Worm (Caenorhabditis elegans) whole organism, early embryonic: ENCODE data around the gene K10C2.2.

ENCODE experiments used
- B0310.2 ChIP-seq: sonication (generic microtip); optimal IDR thresholded peaks from 2 replicates; lab custom pipeline; 2016; ENCODE audit warnings: mild to moderate bottlenecking, missing genetic modification characterization, missing compliant biosample characterization
- aly-1 ChIP-seq: sonication (generic microtip); optimal IDR thresholded peaks from 2 replicates; lab custom pipeline; 2016; ENCODE audit warnings: missing genetic modification characterization, missing compliant biosample characterization
- ama-1 ChIP-seq: fragments of 150-350 bp; optimal IDR thresholded peaks from 2 replicates; lab custom pipeline; 2014
- ceh-13 ChIP-seq: fragments of 200-800 bp; sonication (Bioruptor generic); optimal IDR thresholded peaks from 2 replicates; lab custom pipeline; 2018; ENCODE audit warnings: mild to moderate bottlenecking, missing genetic modification characterization, missing compliant biosample characterization
- flt-1 ChIP-seq: fragments of 200-800 bp; sonication (Bioruptor generic); IDR thresholded peaks from 2 replicates; pipeline ENCODE4 v1.3.6; 2022; ENCODE audit warnings: missing genetic modification characterization, missing compliant biosample characterization
- hmbx-1 ChIP-seq: sonication (generic microtip); optimal IDR thresholded peaks from 2 replicates; lab custom pipeline; 2016; ENCODE audit warnings: mild to moderate bottlenecking, missing genetic modification characterization, missing compliant biosample characterization
- hmg-4 ChIP-seq: fragments of 200-800 bp; sonication (Bioruptor generic); optimal IDR thresholded peaks from 2 replicates; lab custom pipeline; 2018; ENCODE audit warnings: mild to moderate bottlenecking, missing genetic modification characterization, missing compliant biosample characterization
- scrt-1 ChIP-seq: fragments of 200-800 bp; sonication (Bioruptor generic); IDR thresholded peaks from 2 replicates; pipeline ENCODE4 v1.3.6; 2022; ENCODE audit warnings: missing genetic modification characterization, missing compliant biosample characterization

DNA sequence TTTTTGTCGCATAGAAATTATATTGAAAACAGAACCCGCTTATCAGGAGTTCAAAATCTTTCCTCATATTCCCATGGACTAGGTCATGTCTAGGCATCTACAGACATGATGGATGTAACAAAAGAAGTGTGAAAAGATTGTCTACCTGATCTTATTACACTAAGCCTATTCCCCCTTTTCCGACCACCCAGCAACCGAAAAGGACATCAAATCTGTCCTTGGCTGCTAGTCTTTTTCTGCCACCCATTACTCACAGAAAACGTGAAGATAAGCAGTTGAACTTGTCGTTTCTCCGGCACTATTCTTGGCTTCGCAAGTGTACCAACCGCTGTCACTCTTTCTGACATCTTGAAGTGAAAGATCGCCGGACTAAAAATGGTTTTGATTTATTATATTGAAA is 50.7 kb downstream of the K10C2.2 start:
- TF ChIP-seq scrt-1 (GFP tag; lab: Robert Waterston, UW) (no peak), ama-1 (no peak), flt-1 (no peak), hmbx-1 (tag; lab: Kevin White, UChicago) (no peak), aly-1 (tag; lab: Kevin White, UChicago) (no peak), hmg-4 (GFP tag; lab: Kevin White, UChicago) (no peak), B0310.2 (tag; lab: Kevin White, UChicago) (no peak), ceh-13 (GFP tag; lab: Kevin White, UChicago) (no peak)
